Fruit fly (Drosophila melanogaster) whole organism, embryonic: ENCODE measurements around the gene Gr28a.

Source experiments
- B-H1 ChIP-seq: fragments of 200-800 bp; sonication (Bioruptor generic); IDR thresholded peaks from 3 replicates; pipeline ENCODE4 v1.3.6; 2022; ENCODE audit warnings: missing biosample characterization, missing genetic modification characterization
- BtbVII ChIP-seq: fragments of 200-800 bp; sonication (Bioruptor generic); optimal IDR thresholded peaks from 3 replicates; lab custom pipeline; 2017; ENCODE audit warnings: missing biosample characterization, mild to moderate bottlenecking, missing genetic modification characterization
- CG10209 ChIP-seq: fragments of 200-800 bp; sonication (Bioruptor generic); optimal IDR thresholded peaks from 3 replicates; lab custom pipeline; 2017; ENCODE audit warnings: missing biosample characterization, mild to moderate bottlenecking, missing genetic modification characterization, missing genetic modification reagents
- CG10431 ChIP-seq: fragments of 200-800 bp; sonication (Bioruptor generic); optimal IDR thresholded peaks from 3 replicates; lab custom pipeline; 2018; ENCODE audit warnings: missing biosample characterization, mild to moderate bottlenecking, missing genetic modification characterization
- CG11247 ChIP-seq: fragments of 200-800 bp; sonication (Bioruptor generic); IDR thresholded peaks from 2 replicates; pipeline ENCODE4 v1.3.6; 2022; ENCODE audit warnings: missing biosample characterization, missing genetic modification characterization
- CG11695 ChIP-seq: fragments of 200-800 bp; sonication (Bioruptor generic); IDR thresholded peaks from 3 replicates; pipeline ENCODE4 v1.3.6; 2022; ENCODE audit warnings: missing biosample characterization, missing genetic modification characterization
- CG12155 ChIP-seq: fragments of 200-800 bp; sonication (Bioruptor generic); optimal IDR thresholded peaks from 3 replicates; lab custom pipeline; 2016; ENCODE audit warnings: missing biosample characterization, missing genetic modification characterization
- CG12942 ChIP-seq: fragments of 200-800 bp; sonication (Bioruptor generic); optimal IDR thresholded peaks from 3 replicates; lab custom pipeline; 2016; ENCODE audit warnings: missing biosample characterization, missing genetic modification characterization
- CG13624 ChIP-seq: fragments of 200-800 bp; sonication (Bioruptor generic); optimal IDR thresholded peaks from 2 replicates; lab custom pipeline; 2016; ENCODE audit warnings: missing biosample characterization, missing genetic modification characterization
- CG1529 ChIP-seq: fragments of 200-800 bp; sonication (Bioruptor generic); optimal IDR thresholded peaks from 3 replicates; lab custom pipeline; 2018; ENCODE audit warnings: missing biosample characterization, missing genetic modification characterization
- CG1647 ChIP-seq: fragments of 200-800 bp; sonication (Bioruptor generic); optimal IDR thresholded peaks from 3 replicates; lab custom pipeline; 2016; ENCODE audit warnings: missing biosample characterization, missing genetic modification characterization
- CG16815 ChIP-seq: fragments of 200-800 bp; sonication (Bioruptor generic); optimal IDR thresholded peaks from 3 replicates; lab custom pipeline; 2017; ENCODE audit warnings: missing biosample characterization, mild to moderate bottlenecking, missing genetic modification characterization
- CG18011 ChIP-seq: fragments of 200-800 bp; sonication (Bioruptor generic); optimal IDR thresholded peaks from 2 replicates; lab custom pipeline; 2017; ENCODE audit warnings: missing biosample characterization, missing genetic modification characterization, mild to moderate bottlenecking, moderate library complexity, missing genotype
- CG30431 ChIP-seq: fragments of 200-800 bp; sonication (Bioruptor generic); optimal IDR thresholded peaks from 2 replicates; lab custom pipeline; 2017; ENCODE audit warnings: missing biosample characterization, missing genetic modification characterization
- CG3407 ChIP-seq: fragments of 200-800 bp; sonication (Bioruptor generic); optimal IDR thresholded peaks from 2 replicates; lab custom pipeline; 2018; ENCODE audit warnings: missing biosample characterization, mild to moderate bottlenecking, missing genetic modification characterization
- CG34224 ChIP-seq: fragments of 200-800 bp; sonication (Bioruptor generic); IDR thresholded peaks from 3 replicates; pipeline ENCODE4 v1.3.6; 2022; ENCODE audit warnings: missing biosample characterization, missing genetic modification characterization; ENCODE audit not compliant: partially characterized antibody
- CG5180 ChIP-seq: fragments of 200-800 bp; sonication (Bioruptor generic); optimal IDR thresholded peaks from 3 replicates; lab custom pipeline; 2017; ENCODE audit warnings: missing biosample characterization, missing genetic modification characterization, mild to moderate bottlenecking, moderate library complexity, missing genetic modification reagents
- CG7928 ChIP-seq: fragments of 200-800 bp; sonication (Bioruptor generic); optimal IDR thresholded peaks from 2 replicates; lab custom pipeline; 2017; ENCODE audit warnings: missing biosample characterization, mild to moderate bottlenecking, missing genetic modification characterization
- CG8478 ChIP-seq: fragments of >200 bp; optimal IDR thresholded peaks from 2 replicates; lab custom pipeline; 2018
- Dip3 ChIP-seq: fragments of 200-800 bp; sonication (Bioruptor generic); optimal IDR thresholded peaks from 3 replicates; lab custom pipeline; 2016; ENCODE audit warnings: missing biosample characterization, missing genetic modification characterization
- Eip74EF ChIP-seq, 2 experiments: fragments of 200-800 bp in 1 of 2; fragments of >200 bp in 1 of 2; sonication (Bioruptor generic) in 1 of 2; optimal IDR thresholded peaks; 2 replicates each; lab custom pipeline; 2017 to 2019; ENCODE audit warnings: missing biosample characterization in 2 of 2, missing genetic modification characterization in 2 of 2, mild to moderate bottlenecking in 1 of 2, moderate library complexity in 1 of 2
- HHEX ChIP-seq: fragments of 200-800 bp; sonication (Bioruptor generic); optimal IDR thresholded peaks from 3 replicates; lab custom pipeline; 2017; ENCODE audit warnings: missing biosample characterization, mild to moderate bottlenecking, missing genetic modification characterization, missing genetic modification reagents
- HLH54F ChIP-seq: fragments of 200-800 bp; sonication (Bioruptor generic); optimal IDR thresholded peaks from 3 replicates; lab custom pipeline; 2016; ENCODE audit warnings: missing biosample characterization, missing genetic modification characterization
- HLHmδ ChIP-seq: fragments of 200-800 bp; sonication (Bioruptor generic); optimal IDR thresholded peaks from 2 replicates; lab custom pipeline; 2018; ENCODE audit warnings: missing biosample characterization, mild to moderate bottlenecking, missing genetic modification characterization, moderate library complexity
- Jarid2 ChIP-seq: fragments of 200-800 bp; sonication (Bioruptor generic); optimal IDR thresholded peaks from 3 replicates; lab custom pipeline; 2017; ENCODE audit warnings: mild to moderate bottlenecking, missing biosample characterization, missing genetic modification reagents, missing genetic modification characterization
- Max ChIP-seq: fragments of 200-800 bp; sonication (Bioruptor generic); optimal IDR thresholded peaks from 2 replicates; lab custom pipeline; 2016; ENCODE audit warnings: missing biosample characterization, mild to moderate bottlenecking, missing genetic modification characterization
- Sin3A ChIP-seq: fragments of >200 bp; optimal IDR thresholded peaks from 2 replicates; lab custom pipeline; 2018
- Usf ChIP-seq: fragments of 200-800 bp; sonication (Bioruptor generic); optimal IDR thresholded peaks from 2 replicates; lab custom pipeline; 2017; ENCODE audit warnings: missing genotype, missing biosample characterization, missing genetic modification characterization
- ab ChIP-seq: fragments of 200-800 bp; sonication (Bioruptor generic); optimal IDR thresholded peaks from 2 replicates; lab custom pipeline; 2016; ENCODE audit warnings: missing biosample characterization, missing genetic modification characterization
- aop ChIP-seq: fragments of 200-800 bp; sonication (Bioruptor generic); IDR thresholded peaks from 2 replicates; pipeline ENCODE4 v1.3.6; 2022; ENCODE audit warnings: missing biosample characterization, missing genetic modification characterization
- bcd ChIP-seq: fragments of 200-800 bp; sonication (Bioruptor generic); optimal IDR thresholded peaks from 2 replicates; lab custom pipeline; 2017; ENCODE audit warnings: missing biosample characterization, mild to moderate bottlenecking, missing genetic modification characterization
- chinmo ChIP-seq: fragments of 200-800 bp; sonication (Bioruptor generic); IDR thresholded peaks from 4 replicates; pipeline ENCODE4 v1.3.6; 2022; ENCODE audit warnings: missing biosample characterization, missing genetic modification characterization; ENCODE audit not compliant: partially characterized antibody
- corto ChIP-seq: fragments of 200-800 bp; sonication (Bioruptor generic); optimal IDR thresholded peaks from 2 replicates; lab custom pipeline; 2016; ENCODE audit warnings: missing biosample characterization, mild to moderate bottlenecking, missing genetic modification characterization, moderate library complexity
- danr ChIP-seq: fragments of 200-800 bp; sonication (Bioruptor generic); IDR thresholded peaks from 2 replicates; pipeline ENCODE4 v1.3.6; 2022; ENCODE audit warnings: missing biosample characterization, missing genetic modification characterization
- eyg ChIP-seq: fragments of 200-800 bp; sonication (Bioruptor generic); optimal IDR thresholded peaks from 3 replicates; lab custom pipeline; 2016; ENCODE audit warnings: missing biosample characterization, missing genetic modification characterization
- ind ChIP-seq: fragments of 200-800 bp; sonication (Bioruptor generic); optimal IDR thresholded peaks from 3 replicates; lab custom pipeline; 2016; ENCODE audit warnings: missing biosample characterization, missing genetic modification characterization
- kay ChIP-seq: fragments of 200-800 bp; sonication (Bioruptor generic); optimal IDR thresholded peaks from 2 replicates; lab custom pipeline; 2016; ENCODE audit warnings: missing biosample characterization, missing genetic modification characterization
- lab ChIP-seq: fragments of 200-800 bp; sonication (Bioruptor generic); optimal IDR thresholded peaks from 3 replicates; lab custom pipeline; 2017; ENCODE audit warnings: missing biosample characterization, missing genetic modification characterization, mild to moderate bottlenecking, moderate library complexity, missing genetic modification reagents
- lbe ChIP-seq: fragments of 200-800 bp; sonication (Bioruptor generic); optimal IDR thresholded peaks from 2 replicates; lab custom pipeline; 2016; ENCODE audit warnings: missing biosample characterization, mild to moderate bottlenecking, missing genetic modification characterization
- lov ChIP-seq, 2 experiments: fragments of 200-800 bp in 1 of 2; fragments of >200 bp in 1 of 2; sonication (Bioruptor generic) in 1 of 2; IDR thresholded peaks in 1 of 2; optimal IDR thresholded peaks in 1 of 2; 2 replicates in 1 of 2; 3 replicates in 1 of 2; pipeline versions ENCODE4 v1.3.6 to Lab custom; 2017 to 2022; ENCODE audit warnings: missing biosample characterization in 1 of 2, missing genetic modification characterization in 1 of 2
- luna ChIP-seq: fragments of 200-800 bp; sonication (Bioruptor generic); optimal IDR thresholded peaks from 2 replicates; lab custom pipeline; 2016; ENCODE audit warnings: missing biosample characterization, missing genetic modification characterization
- nerfin-1 ChIP-seq: fragments of 200-800 bp; sonication (Bioruptor generic); optimal IDR thresholded peaks from 3 replicates; lab custom pipeline; 2019; ENCODE audit warnings: missing biosample characterization, mild to moderate bottlenecking, missing genetic modification characterization, moderate library complexity
- pb ChIP-seq: fragments of 200-800 bp; sonication (Bioruptor generic); optimal IDR thresholded peaks from 3 replicates; lab custom pipeline; 2016; ENCODE audit warnings: missing biosample characterization, missing genetic modification characterization
- repo ChIP-seq: fragments of 200-800 bp; sonication (Bioruptor generic); optimal IDR thresholded peaks from 2 replicates; lab custom pipeline; 2016; ENCODE audit warnings: missing biosample characterization, missing genetic modification characterization
- schlank ChIP-seq: fragments of 200-800 bp; sonication (Bioruptor generic); optimal IDR thresholded peaks from 2 replicates; lab custom pipeline; 2018; ENCODE audit warnings: missing biosample characterization, mild to moderate bottlenecking, missing genetic modification characterization
- so ChIP-seq: fragments of 200-800 bp; sonication (Bioruptor generic); IDR thresholded peaks from 3 replicates; pipeline ENCODE4 v1.3.6; 2022; ENCODE audit warnings: missing biosample characterization, missing genetic modification characterization
- tio ChIP-seq: fragments of 200-800 bp; sonication (Bioruptor generic); optimal IDR thresholded peaks from 2 replicates; lab custom pipeline; 2017; ENCODE audit warnings: missing biosample characterization, missing genetic modification characterization, inconsistent platforms
- unpg ChIP-seq: fragments of 200-800 bp; sonication (Bioruptor generic); optimal IDR thresholded peaks from 3 replicates; lab custom pipeline; 2018; ENCODE audit warnings: missing biosample characterization, mild to moderate bottlenecking, missing genetic modification characterization, moderate library complexity

Gene Gr28a

DNA sequence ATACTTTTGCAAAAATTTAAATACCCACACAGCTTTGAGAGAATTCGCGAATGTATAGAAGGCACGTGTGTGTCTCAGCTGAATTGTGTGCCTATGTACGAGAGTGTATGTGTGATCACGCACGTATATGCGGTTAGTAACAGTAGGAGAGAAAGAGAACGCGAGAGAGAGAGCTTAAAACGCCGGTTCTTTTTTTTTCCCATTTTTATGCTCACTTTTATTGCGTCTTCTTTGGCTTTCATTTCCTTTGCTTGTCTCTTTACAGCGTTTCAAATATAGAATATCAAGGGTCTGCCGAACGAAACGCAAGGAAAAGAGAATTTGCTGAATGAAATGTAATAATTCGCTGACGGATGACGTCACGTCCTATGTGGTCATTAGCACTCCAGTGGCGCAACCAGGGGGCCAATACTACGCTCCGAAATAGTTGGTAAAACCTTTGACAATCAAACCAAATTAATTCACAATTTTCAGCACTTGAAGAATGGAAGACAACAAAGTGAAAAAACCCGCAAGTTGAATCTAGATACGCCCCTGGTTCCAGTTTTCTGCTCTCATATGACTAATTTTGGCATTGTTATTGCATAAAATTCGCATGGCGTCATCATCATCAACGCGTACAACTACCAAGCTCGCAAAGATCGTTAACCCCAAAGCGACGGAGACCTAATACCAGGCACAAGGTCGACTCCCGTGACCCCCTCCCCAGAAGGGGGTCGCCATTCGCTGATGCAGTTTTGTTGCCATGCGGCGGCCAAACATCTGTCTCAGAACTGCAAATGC lies 28.9 kb downstream of the Gr28a start (continued):
- peak; percentile 45 for TF ChIP-seq unpg
- TF ChIP-seq HLH54F (GFP tag; lab: Kevin White, UChicago): peak; percentile 86
- peak; percentile 19 for TF ChIP-seq Max (GFP tag; lab: Kevin White, UChicago)
- TF ChIP-seq eyg (GFP tag; lab: Kevin White, UChicago): peak; percentile 26
- peak; percentile 15 for TF ChIP-seq corto
- no peak for TF ChIP-seq aop (GFP tag; lab: Robert Waterston, UW)
- no peak for TF ChIP-seq CG1529 (GFP tag; lab: Kevin White, UChicago)
- peak; percentile 58 for TF ChIP-seq ind
- TF ChIP-seq luna (GFP tag; lab: Kevin White, UChicago): peak; percentile 76
- peak; percentile 14 for TF ChIP-seq HHEX
- TF ChIP-seq CG10431 (GFP tag; lab: Kevin White, UChicago): no peak
- peak; percentile 56 for TF ChIP-seq BtbVII (GFP tag; lab: Kevin White, UChicago)
- peak; percentile 29 for TF ChIP-seq repo
- peak; percentile 51 for TF ChIP-seq CG16815 (GFP tag; lab: Kevin White, UChicago)
- peak; percentile 6 for TF ChIP-seq CG12942
- no peak for TF ChIP-seq CG30431 (GFP tag; lab: Kevin White, UChicago)
- no peak for TF ChIP-seq nerfin-1
- no peak for TF ChIP-seq tio
- TF ChIP-seq Dip3 (GFP tag; lab: Kevin White, UChicago): peak; percentile 73
- TF ChIP-seq danr (GFP tag; lab: Robert Waterston, UW): no peak
- TF ChIP-seq CG3407 (GFP tag; lab: Kevin White, UChicago): no peak
- peak; percentile 76 for TF ChIP-seq CG11247
- TF ChIP-seq Usf (GFP tag; lab: Kevin White, UChicago): no peak
- TF ChIP-seq chinmo: 0 out of 4 replicates have a peak, but pooled peaks have one; percentile 59
- TF ChIP-seq lov (optimal IDR thresholded peaks at IDR 0.05; lab: Kevin White, UChicago): no peak
- no peak for TF ChIP-seq lov (GFP tag; IDR thresholded peaks at IDR 0.05; lab: Robert Waterston, UW)
- 0 out of 3 replicates have a peak, but pooled peaks have one; percentile 21 for TF ChIP-seq CG11695 (GFP tag; lab: Robert Waterston, UW)
- TF ChIP-seq lab (GFP tag; lab: Kevin White, UChicago): peak; percentile 88
- TF ChIP-seq CG5180 (GFP tag; lab: Kevin White, UChicago): no peak
- peak; percentile 84 for TF ChIP-seq schlank (tag; lab: Kevin White, UChicago)
- no peak for TF ChIP-seq Sin3A (lab: Kevin White, UChicago)
- peak; percentile 83 for TF ChIP-seq CG13624
- TF ChIP-seq Eip74EF (GFP tag; optimal IDR thresholded peaks at IDR 0.05; lab: Kevin White, UChicago): no peak
- peak; percentile 64 for TF ChIP-seq bcd (GFP tag; lab: Kevin White, UChicago)
- no peak for TF ChIP-seq HLHmδ (GFP tag; lab: Kevin White, UChicago)
- peak; percentile 43; the same call in 1 of the 3 replicates for TF ChIP-seq so (GFP tag; lab: Robert Waterston, UW)
- TF ChIP-seq CG7928 (GFP tag; lab: Kevin White, UChicago): peak; percentile 21
- peak; percentile 55 for TF ChIP-seq pb (GFP tag; lab: Kevin White, UChicago)
- peak; percentile 66 for TF ChIP-seq CG18011 (GFP tag; lab: Kevin White, UChicago)
- peak; percentile 77 for TF ChIP-seq CG12155 (GFP tag; lab: Kevin White, UChicago)
- TF ChIP-seq CG8478: no peak
- TF ChIP-seq CG10209: peak; percentile 55
- TF ChIP-seq Jarid2 (GFP tag; lab: Kevin White, UChicago): no peak
- peak; percentile 32 for TF ChIP-seq ab
- TF ChIP-seq B-H1 (GFP tag; lab: Robert Waterston, UW): peak; percentile 18; the same call in 1 of the 3 replicates
- TF ChIP-seq CG34224 (GFP tag; lab: Robert Waterston, UW): 0 out of 3 replicates have a peak, but pooled peaks have one; percentile 29
- TF ChIP-seq kay (GFP tag; lab: Kevin White, UChicago): peak; percentile 40
- TF ChIP-seq lbe (GFP tag; lab: Kevin White, UChicago): peak; percentile 68
- peak; percentile 15 for TF ChIP-seq CG1647
